Fruit fly (Drosophila melanogaster): ENCODE data around the gene gammaTub23C.

- TF ChIP-seq CG8478 (optimal IDR thresholded peaks at IDR 0.05) (no peak), CTCF (optimal IDR thresholded peaks at IDR 0.05) (no peak)
Measured at dm6 chr2L:2935704-2936103, 37.0 kb upstream of the gammaTub23C start.

Measured in S2 (cell line).